Worm (Caenorhabditis elegans) whole organism, mixed stage, embryonic: ENCODE results near the gene ril-2.

Experiments used
- bed-3 ChIP-seq: fragments of 200-800 bp; sonication (Bioruptor generic); optimal IDR thresholded peaks from 3 replicates; lab custom pipeline; 2018; ENCODE audit warnings: mild to moderate bottlenecking, missing genetic modification characterization, moderate library complexity, missing compliant biosample characterization
- blmp-1 ChIP-seq: fragments of 150-350 bp; optimal IDR thresholded peaks from 2 replicates; lab custom pipeline; 2014; ENCODE audit warnings: missing biosample characterization, missing genetic modification characterization
- ceh-39 ChIP-seq: fragments of 150-350 bp; optimal IDR thresholded peaks from 2 replicates; lab custom pipeline; 2014; ENCODE audit warnings: missing biosample characterization, missing genetic modification characterization
- ceh-43 ChIP-seq: fragments of 200-800 bp; sonication (Bioruptor generic); optimal IDR thresholded peaks from 2 replicates; lab custom pipeline; 2018; ENCODE audit warnings: mild to moderate bottlenecking, missing genetic modification characterization, moderate library complexity, missing compliant biosample characterization
- ceh-83 ChIP-seq: fragments of 200-800 bp; sonication (Bioruptor generic); optimal IDR thresholded peaks from 2 replicates; lab custom pipeline; 2018; ENCODE audit warnings: mild to moderate bottlenecking, missing genetic modification characterization, missing compliant biosample characterization
- ces-1 ChIP-seq: fragments of 150-350 bp; optimal IDR thresholded peaks from 2 replicates; lab custom pipeline; 2014; ENCODE audit warnings: missing biosample characterization, missing genetic modification reagents, missing genetic modification characterization
- cnd-1 ChIP-seq: fragments of 200-800 bp; sonication (Bioruptor generic); optimal IDR thresholded peaks from 2 replicates; lab custom pipeline; 2018; ENCODE audit warnings: mild to moderate bottlenecking, missing genetic modification characterization, missing compliant biosample characterization
- drap-1 ChIP-seq: fragments of 200-800 bp; sonication (Bioruptor generic); optimal IDR thresholded peaks from 3 replicates; lab custom pipeline; 2018; ENCODE audit warnings: mild to moderate bottlenecking, missing genetic modification characterization, missing compliant biosample characterization
- elt-1 ChIP-seq: sonication (generic microtip); optimal IDR thresholded peaks from 2 replicates; lab custom pipeline; 2017; ENCODE audit warnings: missing genetic modification characterization, mild to moderate bottlenecking, missing compliant biosample characterization, antibody characterized with exemption, moderate library complexity, borderline replicate concordance; ENCODE audit not compliant: insufficient read depth
- elt-3 ChIP-seq: fragments of 150-350 bp; optimal IDR thresholded peaks from 2 replicates; lab custom pipeline; 2014; ENCODE audit warnings: missing biosample characterization, missing genetic modification characterization
- flh-1 ChIP-seq: fragments of 200-800 bp; sonication (Bioruptor generic); optimal IDR thresholded peaks from 2 replicates; lab custom pipeline; 2018; ENCODE audit warnings: mild to moderate bottlenecking, missing genetic modification characterization, moderate library complexity, missing compliant biosample characterization
- ham-2 ChIP-seq: fragments of 200-800 bp; sonication (Bioruptor generic); optimal IDR thresholded peaks from 2 replicates; lab custom pipeline; 2018; ENCODE audit warnings: mild to moderate bottlenecking, missing genetic modification characterization, missing compliant biosample characterization
- hlh-1 ChIP-seq: fragments of 150-350 bp; optimal IDR thresholded peaks from 2 replicates; lab custom pipeline; 2014; ENCODE audit warnings: missing biosample characterization, missing genetic modification reagents, missing genetic modification characterization
- lin-13 ChIP-seq: fragments of 150-350 bp; optimal IDR thresholded peaks from 2 replicates; lab custom pipeline; 2014; ENCODE audit warnings: missing biosample characterization, missing genetic modification characterization
- lin-32 ChIP-seq: fragments of 200-800 bp; sonication (Bioruptor generic); optimal IDR thresholded peaks from 2 replicates; lab custom pipeline; 2018; ENCODE audit warnings: mild to moderate bottlenecking, missing genetic modification characterization, missing compliant biosample characterization
- mab-5 ChIP-seq: fragments of 150-350 bp; optimal IDR thresholded peaks from 2 replicates; lab custom pipeline; 2014; ENCODE audit warnings: missing biosample characterization, missing genetic modification characterization
- mep-1 ChIP-seq: fragments of 150-350 bp; optimal IDR thresholded peaks from 2 replicates; lab custom pipeline; 2017; ENCODE audit warnings: missing biosample characterization, missing genetic modification reagents, missing genetic modification characterization, inconsistent platforms
- mls-2 ChIP-seq: sonication (generic microtip); optimal IDR thresholded peaks from 2 replicates; lab custom pipeline; 2016; ENCODE audit warnings: mild to moderate bottlenecking, missing genetic modification characterization, moderate library complexity, missing compliant biosample characterization
- nhr-12 ChIP-seq: fragments of 150-350 bp; optimal IDR thresholded peaks from 2 replicates; lab custom pipeline; 2014; ENCODE audit warnings: missing biosample characterization, missing genetic modification characterization
- nhr-2 ChIP-seq: fragments of 150-350 bp; optimal IDR thresholded peaks from 2 replicates; lab custom pipeline; 2014; ENCODE audit warnings: missing biosample characterization, missing genetic modification characterization
- nhr-237 ChIP-seq: fragments of 150-350 bp; optimal IDR thresholded peaks from 2 replicates; lab custom pipeline; 2014; ENCODE audit warnings: missing biosample characterization, missing genetic modification characterization
- nhr-28 ChIP-seq: fragments of 150-350 bp; optimal IDR thresholded peaks from 2 replicates; lab custom pipeline; 2014; ENCODE audit warnings: missing biosample characterization, missing genetic modification characterization
- nhr-76 ChIP-seq: sonication (generic microtip); optimal IDR thresholded peaks from 2 replicates; lab custom pipeline; 2017; ENCODE audit warnings: missing biosample characterization, missing genetic modification characterization
- pha-4 ChIP-seq: fragments of 150-350 bp; optimal IDR thresholded peaks from 2 replicates; lab custom pipeline; 2018; ENCODE audit warnings: missing biosample characterization, missing genetic modification reagents, missing genetic modification characterization
- sem-2 ChIP-seq: fragments of 200-800 bp; sonication (Bioruptor generic); optimal IDR thresholded peaks from 2 replicates; lab custom pipeline; 2018; ENCODE audit warnings: mild to moderate bottlenecking, missing genetic modification characterization, missing compliant biosample characterization
- sptf-1 ChIP-seq: sonication (generic microtip); optimal IDR thresholded peaks from 2 replicates; lab custom pipeline; 2017; ENCODE audit warnings: mild to moderate bottlenecking, missing genetic modification characterization, moderate library complexity, missing compliant biosample characterization
- tbx-8 ChIP-seq: fragments of 200-800 bp; sonication (Bioruptor generic); optimal IDR thresholded peaks from 2 replicates; lab custom pipeline; 2018; ENCODE audit warnings: mild to moderate bottlenecking, missing genetic modification characterization, moderate library complexity, missing compliant biosample characterization
- unc-39 ChIP-seq: fragments of 150-350 bp; optimal IDR thresholded peaks from 2 replicates; lab custom pipeline; 2014; ENCODE audit warnings: missing biosample characterization, missing genetic modification characterization
- unc-62 ChIP-seq: fragments of 150-350 bp; optimal IDR thresholded peaks from 2 replicates; lab custom pipeline; 2014; ENCODE audit warnings: missing biosample characterization, missing genetic modification reagents, missing genetic modification characterization
- zip-8 ChIP-seq: fragments of 150-350 bp; optimal IDR thresholded peaks from 2 replicates; lab custom pipeline; 2014; ENCODE audit warnings: missing biosample characterization, missing genetic modification characterization
- ztf-11 ChIP-seq: fragments of 150-350 bp; optimal IDR thresholded peaks from 2 replicates; lab custom pipeline; 2014; ENCODE audit warnings: missing biosample characterization, missing genetic modification characterization

The ril-2 gene

ce11 chrV:12564902-12565301 lies 34.1 kb downstream of the ril-2 start:
- TF ChIP-seq hlh-1 (no peak), nhr-237 (no peak), mep-1 (no peak), flh-1 (GFP tag; lab: Kevin White, UChicago) (no peak), unc-39 (no peak), pha-4 (no peak), nhr-12 (tag; lab: Kevin White, UChicago) (no peak), mls-2 (tag; lab: Kevin White, UChicago) (no peak), cnd-1 (tag; lab: Kevin White, UChicago) (no peak), ceh-83 (GFP tag; lab: Kevin White, UChicago) (no peak), elt-3 (tag; lab: Kevin White, UChicago) (no peak), ceh-39 (no peak), nhr-2 (tag; lab: Kevin White, UChicago) (no peak)

ce11 chrV:12563187-12563586 lies 35.8 kb downstream of the ril-2 start, which contains the start of gene mrps-5:
mrps-5 (plus strand) TSS chrV:12563487.
- TF ChIP-seq ceh-43 (GFP tag; lab: Kevin White, UChicago) = no peak
- TF ChIP-seq zip-8 (tag; lab: Kevin White, UChicago) = no peak
- no peak for TF ChIP-seq mab-5
- TF ChIP-seq pha-4 = no peak
- no peak for TF ChIP-seq ceh-83 (GFP tag; lab: Kevin White, UChicago)
- TF ChIP-seq tbx-8 = no peak
- no peak for TF ChIP-seq lin-32 (GFP tag; lab: Kevin White, UChicago)
- TF ChIP-seq nhr-76 (tag; lab: Kevin White, UChicago) = no peak
- TF ChIP-seq drap-1 (GFP tag; lab: Kevin White, UChicago) = no peak

- no peak for TF ChIP-seq nhr-12 (tag; lab: Kevin White, UChicago)
- no peak for TF ChIP-seq nhr-76 (tag; lab: Kevin White, UChicago)
- TF ChIP-seq bed-3 (GFP tag; lab: Kevin White, UChicago) = no peak
- no peak for TF ChIP-seq blmp-1
- TF ChIP-seq mab-5 = no peak
- TF ChIP-seq mep-1 = no peak
- TF ChIP-seq ceh-83 (GFP tag; lab: Kevin White, UChicago) = no peak
- TF ChIP-seq nhr-2 (tag; lab: Kevin White, UChicago) = no peak
- TF ChIP-seq elt-1 (tag; lab: Kevin White, UChicago) = no peak
- TF ChIP-seq ces-1 (GFP tag; lab: Kevin White, UChicago) = no peak
- no peak for TF ChIP-seq sem-2 (GFP tag; lab: Kevin White, UChicago)
- no peak for TF ChIP-seq unc-62
- TF ChIP-seq flh-1 (GFP tag; lab: Kevin White, UChicago) = no peak
- TF ChIP-seq ham-2 (GFP tag; lab: Kevin White, UChicago) = no peak
- no peak for TF ChIP-seq ztf-11 (tag; lab: Kevin White, UChicago)
- no peak for TF ChIP-seq nhr-237
- TF ChIP-seq pha-4 = no peak
These were observed 38.6 kb downstream of the ril-2 start, which contains the start of gene sel-1 for ce11 chrV:12560328-12560782. sel-1 (plus strand) TSS chrV:12560732.

- TF ChIP-seq sptf-1 (tag; lab: Kevin White, UChicago) = no peak
- no peak for TF ChIP-seq ceh-43 (GFP tag; lab: Kevin White, UChicago)
- TF ChIP-seq ham-2 (GFP tag; lab: Kevin White, UChicago) = no peak
- TF ChIP-seq flh-1 (GFP tag; lab: Kevin White, UChicago) = no peak
- no peak for TF ChIP-seq mls-2 (tag; lab: Kevin White, UChicago)
- TF ChIP-seq nhr-2 (tag; lab: Kevin White, UChicago) = no peak
- no peak for TF ChIP-seq nhr-28 (tag; lab: Kevin White, UChicago)
- TF ChIP-seq pha-4 = no peak
- no peak for TF ChIP-seq mab-5
- TF ChIP-seq ceh-39 = no peak
- TF ChIP-seq unc-39 = no peak
- no peak for TF ChIP-seq hlh-1
These were observed 42.1 kb downstream of the ril-2 start for ce11 chrV:12556904-12557303.

ce11 chrV:12555872-12556271 lies 43.1 kb downstream of the ril-2 start:
- no peak for TF ChIP-seq zip-8 (tag; lab: Kevin White, UChicago)
- TF ChIP-seq mep-1 = no peak
- no peak for TF ChIP-seq unc-39
- TF ChIP-seq ceh-43 (GFP tag; lab: Kevin White, UChicago) = no peak
- no peak for TF ChIP-seq elt-1 (tag; lab: Kevin White, UChicago)
- TF ChIP-seq pha-4 = no peak
- TF ChIP-seq tbx-8 = no peak
- no peak for TF ChIP-seq blmp-1
- no peak for TF ChIP-seq lin-13
- TF ChIP-seq ztf-11 (tag; lab: Kevin White, UChicago) = no peak
- TF ChIP-seq nhr-76 (tag; lab: Kevin White, UChicago) = no peak
- TF ChIP-seq sptf-1 (tag; lab: Kevin White, UChicago) = no peak
- TF ChIP-seq nhr-28 (tag; lab: Kevin White, UChicago) = no peak
- TF ChIP-seq unc-62 = no peak
- TF ChIP-seq ceh-83 (GFP tag; lab: Kevin White, UChicago) = no peak
- no peak for TF ChIP-seq flh-1 (GFP tag; lab: Kevin White, UChicago)
- TF ChIP-seq elt-3 (tag; lab: Kevin White, UChicago) = no peak
- no peak for TF ChIP-seq ces-1 (GFP tag; lab: Kevin White, UChicago)
- TF ChIP-seq, all 35 proteins: peak for 0
